Worm (Caenorhabditis elegans): ENCODE data around the gene F11A5.18.

- TF ChIP-seq ama-1 (optimal IDR thresholded peaks at IDR 0.05) (no peak), hlh-15 (tag; optimal IDR thresholded peaks at IDR 0.05) (no peak), ets-4 (tag; optimal IDR thresholded peaks at IDR 0.05) (no peak), nhr-232 (tag; optimal IDR thresholded peaks at IDR 0.05) (no peak)
Observed at ce11 chrV:16233624-16234023, 30.9 kb downstream of the F11A5.18 start, which contains the start of gene clec-233.
